Worm (Caenorhabditis elegans) whole organism, L1 larva: Measurements from ENCODE around the gene D2024.5.

Source experiments
- aly-2 ChIP-seq: fragments of 150-350 bp; optimal IDR thresholded peaks from 2 replicates; lab custom pipeline; 2014; ENCODE audit warnings: missing biosample characterization, missing genetic modification characterization
- ceh-82 ChIP-seq, 3 experiments: fragments of 150-350 bp in 1 of 3; sonication (generic microtip) in 2 of 3; optimal IDR thresholded peaks; 2 replicates each; lab custom pipeline; 2014 to 2017; ENCODE audit warnings: missing biosample characterization in 3 of 3, missing genetic modification characterization in 3 of 3
- dsc-1 ChIP-seq: sonication (generic microtip); optimal IDR thresholded peaks from 2 replicates; lab custom pipeline; 2016; ENCODE audit warnings: mild to moderate bottlenecking, missing genetic modification characterization, missing compliant biosample characterization
- efl-1 ChIP-seq, 4 experiments: fragments of 150-350 bp; optimal IDR thresholded peaks in 3 of 4; peaks in 1 of 4; 1 replicate in 1 of 4; 2 replicates in 3 of 4; lab custom pipeline; 2014; ENCODE audit warnings: missing biosample characterization in 2 of 4, missing genetic modification characterization in 2 of 4, missing genetic modification reagents in 2 of 4
- ets-5 ChIP-seq: fragments of 200-800 bp; sonication (Bioruptor generic); IDR thresholded peaks from 2 replicates; pipeline ENCODE4 v1.3.6; 2022; ENCODE audit warnings: missing genetic modification characterization, missing compliant biosample characterization
- lin-13 ChIP-seq: fragments of 150-350 bp; optimal IDR thresholded peaks from 2 replicates; lab custom pipeline; 2014; ENCODE audit warnings: missing biosample characterization, missing genetic modification reagents, missing genetic modification characterization
- nhr-20 ChIP-seq: sonication (generic microtip); optimal IDR thresholded peaks from 2 replicates; lab custom pipeline; 2016; ENCODE audit warnings: mild to moderate bottlenecking, missing genetic modification characterization, missing compliant biosample characterization
- unc-130 ChIP-seq: fragments of 150-350 bp; optimal IDR thresholded peaks from 2 replicates; lab custom pipeline; 2017; ENCODE audit warnings: missing biosample characterization, missing genetic modification characterization, inconsistent platforms
- unc-98 ChIP-seq: fragments of 200-800 bp; sonication (Bioruptor generic); IDR thresholded peaks from 2 replicates; pipeline ENCODE4 v1.3.6; 2022; ENCODE audit warnings: missing genetic modification characterization, missing compliant biosample characterization

- TF ChIP-seq efl-1 (optimal IDR thresholded peaks at IDR 0.05; lab: Kevin White, UChicago): no peak
- TF ChIP-seq efl-1 (GFP tag; optimal IDR thresholded peaks at IDR 0.05 in 1 of 2; lab: Kevin White, UChicago): no peak
- TF ChIP-seq ets-5 (GFP tag; lab: Robert Waterston, UW): no peak
- no peak for TF ChIP-seq unc-130
- TF ChIP-seq aly-2 (tag; lab: Kevin White, UChicago): no peak
- TF ChIP-seq nhr-20: no peak
- no peak for TF ChIP-seq unc-98 (GFP tag; lab: Robert Waterston, UW)
- TF ChIP-seq ceh-82 (tag; optimal IDR thresholded peaks at IDR 0.05; lab: Kevin White, UChicago): no peak
- TF ChIP-seq dsc-1 (tag; lab: Kevin White, UChicago): no peak
- no peak for TF ChIP-seq lin-13 (GFP tag; lab: Kevin White, UChicago)
These were observed 35.0 kb upstream of the D2024.5 start, which contains the start of gene glb-2 for ce11 chrIV:7263137-7263536.
